Worm (Caenorhabditis elegans) whole organism, late embryonic: ENCODE data around the gene C35D6.4.

Source experiments
- C08G9.2 ChIP-seq: sonication (generic microtip); optimal IDR thresholded peaks from 2 replicates; lab custom pipeline; 2016; ENCODE audit warnings: mild to moderate bottlenecking, missing genetic modification characterization, moderate library complexity, missing compliant biosample characterization
- C38D4.7 ChIP-seq: fragments of 200-800 bp; sonication (Bioruptor generic); optimal IDR thresholded peaks from 2 replicates; lab custom pipeline; 2018; ENCODE audit warnings: mild to moderate bottlenecking, missing genetic modification characterization, moderate library complexity, missing compliant biosample characterization
- F13H6.1 ChIP-seq: sonication (generic microtip); optimal IDR thresholded peaks from 2 replicates; lab custom pipeline; 2016; ENCODE audit warnings: missing genetic modification characterization, missing compliant biosample characterization
- K02D7.2 ChIP-seq: sonication (generic microtip); optimal IDR thresholded peaks from 2 replicates; lab custom pipeline; 2017; ENCODE audit warnings: mild to moderate bottlenecking, missing genetic modification characterization, missing compliant biosample characterization
- K09A11.1 ChIP-seq: sonication (generic microtip); optimal IDR thresholded peaks from 2 replicates; lab custom pipeline; 2017; ENCODE audit warnings: antibody characterized with exemption, mild to moderate bottlenecking, missing genetic modification characterization, missing compliant biosample characterization; ENCODE audit not compliant: insufficient read depth
- T23F11.4 ChIP-seq: fragments of 200-800 bp; sonication (Bioruptor generic); optimal IDR thresholded peaks from 2 replicates; lab custom pipeline; 2018; ENCODE audit warnings: mild to moderate bottlenecking, missing genetic modification characterization, missing compliant biosample characterization
- ahr-1 ChIP-seq: sonication (generic microtip); optimal IDR thresholded peaks from 2 replicates; lab custom pipeline; 2016; ENCODE audit warnings: missing genetic modification characterization, missing compliant biosample characterization
- ama-1 ChIP-seq: fragments of 150-350 bp; optimal IDR thresholded peaks from 2 replicates; lab custom pipeline; 2014
- ceh-14 ChIP-seq: sonication (generic microtip); optimal IDR thresholded peaks from 2 replicates; lab custom pipeline; 2016; ENCODE audit warnings: missing genotype, missing genetic modification characterization, missing compliant biosample characterization
- ceh-18 ChIP-seq: sonication (generic microtip); optimal IDR thresholded peaks from 2 replicates; lab custom pipeline; 2016; ENCODE audit warnings: missing genetic modification characterization, missing compliant biosample characterization
- ceh-19 ChIP-seq: fragments of 200-800 bp; sonication (Bioruptor generic); optimal IDR thresholded peaks from 2 replicates; lab custom pipeline; 2018; ENCODE audit warnings: mild to moderate bottlenecking, missing genetic modification characterization, missing compliant biosample characterization
- ceh-22 ChIP-seq: sonication (generic microtip); optimal IDR thresholded peaks from 2 replicates; lab custom pipeline; 2017; ENCODE audit warnings: missing biosample characterization, missing genetic modification characterization
- ceh-24 ChIP-seq: sonication (generic microtip); optimal IDR thresholded peaks from 2 replicates; lab custom pipeline; 2016; ENCODE audit warnings: mild to moderate bottlenecking, missing genetic modification characterization, missing compliant biosample characterization
- ceh-31 ChIP-seq: sonication (generic microtip); optimal IDR thresholded peaks from 2 replicates; lab custom pipeline; 2016; ENCODE audit warnings: missing genetic modification characterization, missing compliant biosample characterization
- ceh-34 ChIP-seq: sonication (generic microtip); optimal IDR thresholded peaks from 2 replicates; lab custom pipeline; 2016; ENCODE audit warnings: mild to moderate bottlenecking, missing genetic modification characterization, missing compliant biosample characterization
- ceh-48 ChIP-seq: sonication (generic microtip); optimal IDR thresholded peaks from 2 replicates; lab custom pipeline; 2016; ENCODE audit warnings: missing genetic modification characterization, inconsistent platforms, missing compliant biosample characterization
- ceh-6 ChIP-seq: fragments of 200-800 bp; sonication (Bioruptor generic); optimal IDR thresholded peaks from 2 replicates; lab custom pipeline; 2018; ENCODE audit warnings: mild to moderate bottlenecking, missing genetic modification characterization, missing compliant biosample characterization
- che-1 ChIP-seq: sonication (generic microtip); optimal IDR thresholded peaks from 2 replicates; lab custom pipeline; 2016; ENCODE audit warnings: mild to moderate bottlenecking, missing genetic modification characterization, missing compliant biosample characterization
- dmd-4 ChIP-seq: sonication (generic microtip); optimal IDR thresholded peaks from 2 replicates; lab custom pipeline; 2016; ENCODE audit warnings: borderline replicate concordance, missing genetic modification characterization, missing compliant biosample characterization
- elt-2 ChIP-seq: sonication (generic microtip); optimal IDR thresholded peaks from 2 replicates; lab custom pipeline; 2016; ENCODE audit warnings: missing genetic modification reagents, missing genetic modification characterization, missing compliant biosample characterization
- elt-4 ChIP-seq: sonication (generic microtip); optimal IDR thresholded peaks from 2 replicates; lab custom pipeline; 2016; ENCODE audit warnings: missing genetic modification characterization, missing compliant biosample characterization
- ets-4 ChIP-seq: sonication (generic microtip); optimal IDR thresholded peaks from 2 replicates; lab custom pipeline; 2016; ENCODE audit warnings: missing genetic modification characterization, missing compliant biosample characterization
- eyg-1 ChIP-seq: sonication (generic microtip); optimal IDR thresholded peaks from 2 replicates; lab custom pipeline; 2016; ENCODE audit warnings: missing genotype, missing genetic modification characterization, missing compliant biosample characterization
- fax-1 ChIP-seq: sonication (generic microtip); optimal IDR thresholded peaks from 2 replicates; lab custom pipeline; 2016; ENCODE audit warnings: missing genotype, missing genetic modification characterization, missing compliant biosample characterization
- fkh-10 ChIP-seq: fragments of 150-350 bp; optimal IDR thresholded peaks from 2 replicates; lab custom pipeline; 2014; ENCODE audit warnings: missing biosample characterization, missing genetic modification reagents, missing genetic modification characterization
- fkh-6 ChIP-seq: sonication (generic microtip); optimal IDR thresholded peaks from 2 replicates; lab custom pipeline; 2016; ENCODE audit warnings: missing genetic modification characterization, missing compliant biosample characterization
- gmeb-2 ChIP-seq: sonication (generic microtip); optimal IDR thresholded peaks from 2 replicates; lab custom pipeline; 2016; ENCODE audit warnings: missing genetic modification characterization, inconsistent platforms, missing compliant biosample characterization
- hlh-13 ChIP-seq: fragments of 200-800 bp; sonication (Bioruptor generic); optimal IDR thresholded peaks from 2 replicates; lab custom pipeline; 2018; ENCODE audit warnings: mild to moderate bottlenecking, missing genetic modification characterization, missing compliant biosample characterization
- hlh-15 ChIP-seq: sonication (generic microtip); optimal IDR thresholded peaks from 2 replicates; lab custom pipeline; 2016; ENCODE audit warnings: missing genetic modification characterization, missing compliant biosample characterization
- hlh-30 ChIP-seq: sonication (generic microtip); optimal IDR thresholded peaks from 2 replicates; lab custom pipeline; 2017; ENCODE audit warnings: antibody characterized with exemption, missing genetic modification characterization, missing compliant biosample characterization; ENCODE audit not compliant: insufficient read depth
- hlh-6 ChIP-seq: sonication (generic microtip); optimal IDR thresholded peaks from 2 replicates; lab custom pipeline; 2016; ENCODE audit warnings: missing genotype, missing genetic modification characterization, missing compliant biosample characterization
- hlh-8 ChIP-seq: sonication (generic microtip); optimal IDR thresholded peaks from 2 replicates; lab custom pipeline; 2016; ENCODE audit warnings: missing genotype, missing genetic modification characterization, missing compliant biosample characterization
- lin-11 ChIP-seq: fragments of 200-800 bp; sonication (Bioruptor generic); optimal IDR thresholded peaks from 2 replicates; lab custom pipeline; 2018; ENCODE audit warnings: mild to moderate bottlenecking, missing genetic modification characterization, missing compliant biosample characterization
- madf-2 ChIP-seq: sonication (generic microtip); optimal IDR thresholded peaks from 2 replicates; lab custom pipeline; 2017; ENCODE audit warnings: missing genetic modification characterization, missing compliant biosample characterization
- mec-3 ChIP-seq: sonication (generic microtip); optimal IDR thresholded peaks from 2 replicates; lab custom pipeline; 2016; ENCODE audit warnings: borderline replicate concordance, missing genetic modification characterization, missing compliant biosample characterization
- nhr-11 ChIP-seq: fragments of 150-350 bp; optimal IDR thresholded peaks from 2 replicates; lab custom pipeline; 2014; ENCODE audit warnings: missing biosample characterization, missing genetic modification characterization
- nhr-232 ChIP-seq: sonication (generic microtip); optimal IDR thresholded peaks from 2 replicates; lab custom pipeline; 2016; ENCODE audit warnings: missing genetic modification characterization, missing compliant biosample characterization
- npax-4 ChIP-seq: sonication (generic microtip); optimal IDR thresholded peaks from 2 replicates; lab custom pipeline; 2016; ENCODE audit warnings: missing genetic modification characterization, missing compliant biosample characterization
- odd-2 ChIP-seq: sonication (generic microtip); optimal IDR thresholded peaks from 2 replicates; lab custom pipeline; 2017; ENCODE audit warnings: antibody characterized with exemption, mild to moderate bottlenecking, missing genetic modification characterization, missing compliant biosample characterization
- pag-3 ChIP-seq: sonication (generic microtip); optimal IDR thresholded peaks from 2 replicates; lab custom pipeline; 2016; ENCODE audit warnings: missing compliant biosample characterization, missing genetic modification characterization, borderline replicate concordance
- pat-9 ChIP-seq: fragments of 200-800 bp; sonication (Bioruptor generic); optimal IDR thresholded peaks from 2 replicates; lab custom pipeline; 2018; ENCODE audit warnings: mild to moderate bottlenecking, missing genetic modification characterization, moderate library complexity, missing compliant biosample characterization
- pax-1 ChIP-seq: fragments of 150-350 bp; optimal IDR thresholded peaks from 2 replicates; lab custom pipeline; 2014; ENCODE audit warnings: missing biosample characterization, missing genetic modification characterization
- pqm-1 ChIP-seq: sonication (generic microtip); optimal IDR thresholded peaks from 2 replicates; lab custom pipeline; 2016; ENCODE audit warnings: missing genetic modification characterization, missing compliant biosample characterization
- pros-1 ChIP-seq: fragments of 150-350 bp; optimal IDR thresholded peaks from 2 replicates; lab custom pipeline; 2014; ENCODE audit warnings: missing biosample characterization, missing genetic modification reagents, missing genetic modification characterization
- ref-2 ChIP-seq: sonication (generic microtip); optimal IDR thresholded peaks from 2 replicates; lab custom pipeline; 2016; ENCODE audit warnings: missing genetic modification characterization, missing compliant biosample characterization
- rnt-1 ChIP-seq: sonication (generic microtip); optimal IDR thresholded peaks from 2 replicates; lab custom pipeline; 2016; ENCODE audit warnings: missing genetic modification characterization, missing compliant biosample characterization
- sox-2 ChIP-seq: fragments of 200-800 bp; sonication (Bioruptor generic); IDR thresholded peaks from 2 replicates; pipeline ENCODE4 v1.3.6; 2022; ENCODE audit warnings: missing genetic modification reagents, missing genetic modification characterization, missing compliant biosample characterization
- sox-4 ChIP-seq: sonication (generic microtip); optimal IDR thresholded peaks from 2 replicates; lab custom pipeline; 2017; ENCODE audit warnings: mild to moderate bottlenecking, missing genetic modification characterization, inconsistent platforms, missing compliant biosample characterization
- syd-9 ChIP-seq: sonication (generic microtip); optimal IDR thresholded peaks from 2 replicates; lab custom pipeline; 2016; ENCODE audit warnings: mild to moderate bottlenecking, missing genetic modification characterization, moderate library complexity, missing compliant biosample characterization
- tbx-2 ChIP-seq: sonication (generic microtip); optimal IDR thresholded peaks from 2 replicates; lab custom pipeline; 2016; ENCODE audit warnings: missing genetic modification characterization, missing compliant biosample characterization
- tbx-7 ChIP-seq: sonication (generic microtip); optimal IDR thresholded peaks from 2 replicates; lab custom pipeline; 2016; ENCODE audit warnings: missing genotype, missing genetic modification characterization, missing compliant biosample characterization
- unc-42 ChIP-seq: sonication (generic microtip); optimal IDR thresholded peaks from 2 replicates; lab custom pipeline; 2016; ENCODE audit warnings: missing genotype, missing genetic modification characterization, missing compliant biosample characterization
- ztf-16 ChIP-seq: sonication (generic microtip); optimal IDR thresholded peaks from 2 replicates; lab custom pipeline; 2017; ENCODE audit warnings: missing genetic modification characterization, missing compliant biosample characterization

Gene C35D6.4

DNA sequence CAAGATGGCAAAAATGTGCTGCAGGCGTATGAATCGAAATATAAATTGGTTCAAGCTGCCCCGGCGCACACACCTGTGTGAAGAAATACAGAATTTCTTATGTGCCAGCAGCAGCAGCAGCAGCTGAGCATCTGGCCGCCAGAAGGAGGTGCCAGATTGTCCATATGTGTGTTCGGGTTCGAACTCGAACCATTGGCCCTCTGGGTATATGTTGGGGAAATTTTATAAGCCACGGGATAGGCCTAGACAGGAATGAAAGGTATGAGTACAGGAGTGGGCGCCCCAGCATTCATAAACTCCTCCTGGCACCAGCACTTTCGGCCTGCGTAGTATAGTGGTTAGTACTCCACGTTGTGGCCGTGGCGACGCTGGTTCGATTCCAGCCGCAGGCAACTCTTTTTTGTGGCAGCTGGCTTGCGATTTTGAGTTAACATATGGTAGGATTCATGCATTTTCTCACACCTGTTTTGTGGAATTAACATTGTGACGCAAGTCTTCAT lies 37.4 kb downstream of the C35D6.4 start:
- TF ChIP-seq unc-42 (tag; lab: Kevin White, UChicago) (no peak), odd-2 (no peak), ceh-19 (GFP tag; lab: Kevin White, UChicago) (peak; percentile 28), fax-1 (no peak), eyg-1 (tag; lab: Kevin White, UChicago) (no peak), ceh-18 (tag; lab: Kevin White, UChicago) (no peak), pqm-1 (tag; lab: Kevin White, UChicago) (peak; percentile 20), rnt-1 (tag; lab: Kevin White, UChicago) (no peak), gmeb-2 (tag; lab: Kevin White, UChicago) (peak; percentile 28), C38D4.7 (GFP tag; lab: Kevin White, UChicago) (peak; percentile 51), pag-3 (tag; lab: Kevin White, UChicago) (no peak), ahr-1 (no peak), che-1 (tag; lab: Kevin White, UChicago) (peak; percentile 53), hlh-6 (tag; lab: Kevin White, UChicago) (peak; percentile 78), K02D7.2 (tag; lab: Kevin White, UChicago) (peak; percentile 20), hlh-13 (GFP tag; lab: Kevin White, UChicago) (no peak), mec-3 (tag; lab: Kevin White, UChicago) (no peak), F13H6.1 (tag; lab: Kevin White, UChicago) (no peak), dmd-4 (tag; lab: Kevin White, UChicago) (no peak), ztf-16 (tag; lab: Kevin White, UChicago) (peak; percentile 12), hlh-8 (peak; percentile 97), tbx-2 (peak; percentile 12), tbx-7 (no peak), fkh-10 (GFP tag; lab: Kevin White, UChicago) (no peak), elt-2 (no peak), hlh-15 (tag; lab: Kevin White, UChicago) (no peak), fkh-6 (tag; lab: Kevin White, UChicago) (no peak), hlh-30 (tag; lab: Kevin White, UChicago) (no peak), ref-2 (tag; lab: Kevin White, UChicago) (peak; percentile 60), npax-4 (tag; lab: Kevin White, UChicago) (no peak), ets-4 (tag; lab: Kevin White, UChicago) (no peak), T23F11.4 (GFP tag; lab: Kevin White, UChicago) (peak; percentile 37), ceh-31 (peak; percentile 34), ama-1 (no peak), ceh-48 (tag; lab: Kevin White, UChicago) (peak; percentile 6), sox-4 (tag; lab: Kevin White, UChicago) (no peak), ceh-14 (no peak), lin-11 (tag; lab: Kevin White, UChicago) (peak; percentile 33), pat-9 (tag; lab: Kevin White, UChicago) (peak; percentile 37), syd-9 (tag; lab: Kevin White, UChicago) (peak; percentile 23), ceh-24 (tag; lab: Kevin White, UChicago) (no peak), madf-2 (tag; lab: Kevin White, UChicago) (no peak), pax-1 (tag; lab: Kevin White, UChicago) (no peak), nhr-11 (tag; lab: Kevin White, UChicago) (no peak), elt-4 (no peak), ceh-6 (peak; percentile 71), pros-1 (tag; lab: Kevin White, UChicago) (no peak), ceh-22 (no peak), C08G9.2 (tag; lab: Kevin White, UChicago) (peak; percentile 51), nhr-232 (tag; lab: Kevin White, UChicago) (peak; percentile 26), K09A11.1 (tag; lab: Kevin White, UChicago) (peak; percentile 18), sox-2 (no peak), ceh-34 (tag; lab: Kevin White, UChicago) (no peak)
